Fruit fly (Drosophila melanogaster) whole organism, embryonic: ENCODE results near the gene CG8861.

ENCODE experiments used
- Antp ChIP-seq: fragments of 200-800 bp; sonication (Bioruptor generic); optimal IDR thresholded peaks from 3 replicates; lab custom pipeline; 2016; ENCODE audit warnings: missing biosample characterization, missing genetic modification characterization
- Blimp-1 ChIP-seq: fragments of 200-800 bp; sonication (Bioruptor generic); optimal IDR thresholded peaks from 3 replicates; lab custom pipeline; 2018; ENCODE audit warnings: missing biosample characterization, missing genetic modification characterization, mild to moderate bottlenecking, moderate library complexity, missing genetic modification reagents
- CG1024 ChIP-seq: fragments of 200-800 bp; sonication (Bioruptor generic); IDR thresholded peaks from 2 replicates; pipeline ENCODE4 v1.3.6; 2022; ENCODE audit warnings: missing biosample characterization, missing genetic modification characterization
- CG10543 ChIP-seq: fragments of 200-800 bp; sonication (Bioruptor generic); optimal IDR thresholded peaks from 3 replicates; lab custom pipeline; 2017; ENCODE audit warnings: missing biosample characterization, mild to moderate bottlenecking, missing genetic modification characterization, moderate library complexity
- CG11723 ChIP-seq: fragments of 200-800 bp; sonication (Bioruptor generic); optimal IDR thresholded peaks from 2 replicates; lab custom pipeline; 2017; ENCODE audit warnings: missing biosample characterization, mild to moderate bottlenecking, missing genetic modification characterization
- CG12219 ChIP-seq: fragments of 200-800 bp; sonication (Bioruptor generic); optimal IDR thresholded peaks from 3 replicates; lab custom pipeline; 2018; ENCODE audit warnings: missing biosample characterization, mild to moderate bottlenecking, missing genetic modification characterization
- CG1529 ChIP-seq: fragments of 200-800 bp; sonication (Bioruptor generic); optimal IDR thresholded peaks from 3 replicates; lab custom pipeline; 2018; ENCODE audit warnings: missing biosample characterization, missing genetic modification characterization
- CG16813 ChIP-seq: fragments of 200-800 bp; sonication (Bioruptor generic); IDR thresholded peaks from 3 replicates; pipeline ENCODE4 v1.3.6; 2022; ENCODE audit warnings: missing biosample characterization, missing genetic modification characterization; ENCODE audit not compliant: partially characterized antibody
- CG17385 ChIP-seq: fragments of 200-800 bp; sonication (Bioruptor generic); optimal IDR thresholded peaks from 3 replicates; lab custom pipeline; 2018; ENCODE audit warnings: missing biosample characterization, mild to moderate bottlenecking, missing genetic modification characterization
- CG18619 ChIP-seq: fragments of 200-800 bp; sonication (Bioruptor generic); optimal IDR thresholded peaks from 3 replicates; lab custom pipeline; 2017; ENCODE audit warnings: missing biosample characterization, mild to moderate bottlenecking, missing genetic modification characterization
- CG3726 ChIP-seq: fragments of 200-800 bp; sonication (Bioruptor generic); IDR thresholded peaks from 3 replicates; pipeline ENCODE4, ENCODE4 v1.3.6; 2022; ENCODE audit warnings: missing biosample characterization, missing genetic modification characterization
- CG4328 ChIP-seq: fragments of 200-800 bp; sonication (Bioruptor generic); optimal IDR thresholded peaks from 3 replicates; lab custom pipeline; 2017; ENCODE audit warnings: missing biosample characterization, missing genetic modification reagents, missing genetic modification characterization
- CG4730 ChIP-seq: fragments of 200-800 bp; sonication (Bioruptor generic); IDR thresholded peaks from 2 replicates; pipeline ENCODE4 v1.3.6; 2022; ENCODE audit warnings: missing biosample characterization, missing genetic modification characterization
- CG6175 ChIP-seq: fragments of 200-800 bp; sonication (Bioruptor generic); IDR thresholded peaks from 3 replicates; pipeline ENCODE4 v1.3.6; 2022; ENCODE audit warnings: missing biosample characterization, missing genetic modification characterization
- CG6254 ChIP-seq: fragments of 200-800 bp; sonication (Bioruptor generic); optimal IDR thresholded peaks from 3 replicates; lab custom pipeline; 2017; ENCODE audit warnings: mild to moderate bottlenecking, missing biosample characterization, missing genetic modification reagents, missing genetic modification characterization
- CTCF ChIP-seq: fragments of 200-800 bp; sonication (Bioruptor generic); optimal IDR thresholded peaks from 2 replicates; lab custom pipeline; 2017; ENCODE audit warnings: missing biosample characterization, mild to moderate bottlenecking, missing genetic modification characterization, moderate library complexity
- Eip74EF ChIP-seq, 2 experiments: fragments of 200-800 bp in 1 of 2; fragments of >200 bp in 1 of 2; sonication (Bioruptor generic) in 1 of 2; optimal IDR thresholded peaks; 2 replicates each; lab custom pipeline; 2017 to 2019; ENCODE audit warnings: missing biosample characterization in 2 of 2, missing genetic modification characterization in 2 of 2, mild to moderate bottlenecking in 1 of 2, moderate library complexity in 1 of 2
- Fer3 ChIP-seq: fragments of 200-800 bp; sonication (Bioruptor generic); optimal IDR thresholded peaks from 2 replicates; lab custom pipeline; 2018; ENCODE audit warnings: missing biosample characterization, mild to moderate bottlenecking, missing genetic modification characterization, moderate library complexity
- HLH3B ChIP-seq: fragments of 200-800 bp; sonication (Bioruptor generic); IDR thresholded peaks from 2 replicates; pipeline ENCODE4 v1.3.6; 2022; ENCODE audit warnings: missing biosample characterization, missing genetic modification characterization
- Hmr ChIP-seq: fragments of 200-800 bp; sonication (Bioruptor generic); optimal IDR thresholded peaks from 3 replicates; lab custom pipeline; 2017; ENCODE audit warnings: mild to moderate bottlenecking, missing biosample characterization, missing genetic modification reagents, missing genetic modification characterization
- Meics ChIP-seq: fragments of 200-800 bp; sonication (Bioruptor generic); optimal IDR thresholded peaks from 2 replicates; lab custom pipeline; 2017; ENCODE audit warnings: missing biosample characterization, mild to moderate bottlenecking, missing genetic modification characterization
- Ravus ChIP-seq: fragments of 200-800 bp; sonication (Bioruptor generic); IDR thresholded peaks from 2 replicates; pipeline ENCODE4 v1.3.6; 2022; ENCODE audit warnings: missing biosample characterization, missing genetic modification characterization
- Vsx1 ChIP-seq: fragments of 200-800 bp; sonication (Bioruptor generic); optimal IDR thresholded peaks from 2 replicates; lab custom pipeline; 2017; ENCODE audit warnings: missing biosample characterization, mild to moderate bottlenecking, missing genetic modification characterization, missing genetic modification reagents
- Xbp1 ChIP-seq: fragments of 200-800 bp; sonication (Bioruptor generic); optimal IDR thresholded peaks from 3 replicates; lab custom pipeline; 2016; ENCODE audit warnings: missing biosample characterization, mild to moderate bottlenecking, missing genetic modification characterization
- YL-1 ChIP-seq: fragments of 200-800 bp; sonication (Bioruptor generic); optimal IDR thresholded peaks from 3 replicates; lab custom pipeline; 2017; ENCODE audit warnings: missing biosample characterization, mild to moderate bottlenecking, missing genetic modification characterization
- ato ChIP-seq: fragments of 200-800 bp; sonication (Bioruptor generic); IDR thresholded peaks from 2 replicates; pipeline ENCODE4 v1.3.6; 2022; ENCODE audit warnings: missing biosample characterization, missing genetic modification characterization; ENCODE audit not compliant: partially characterized antibody
- bsh ChIP-seq, 2 experiments: fragments of 200-800 bp; sonication (Bioruptor generic); optimal IDR thresholded peaks; 2 replicates each; lab custom pipeline; 2017 to 2018; ENCODE audit warnings: mild to moderate bottlenecking in 2 of 2, missing biosample characterization in 2 of 2, missing genetic modification characterization in 2 of 2, moderate library complexity in 1 of 2
- cg ChIP-seq: fragments of 200-800 bp; sonication (Bioruptor generic); optimal IDR thresholded peaks from 3 replicates; lab custom pipeline; 2019; ENCODE audit warnings: missing biosample characterization, mild to moderate bottlenecking, missing genetic modification characterization, moderate library complexity
- chn ChIP-seq: fragments of 200-800 bp; sonication (Bioruptor generic); optimal IDR thresholded peaks from 2 replicates; lab custom pipeline; 2016; ENCODE audit warnings: missing biosample characterization, missing genetic modification characterization
- dan ChIP-seq: fragments of 200-800 bp; sonication (Bioruptor generic); IDR thresholded peaks from 2 replicates; pipeline ENCODE4 v1.3.6; 2022; ENCODE audit warnings: missing biosample characterization, missing genetic modification characterization
- en ChIP-seq: fragments of 200-800 bp; sonication (Bioruptor generic); optimal IDR thresholded peaks from 2 replicates; lab custom pipeline; 2016; ENCODE audit warnings: missing biosample characterization, missing genetic modification characterization
- fd64A ChIP-seq: fragments of 200-800 bp; sonication (Bioruptor generic); optimal IDR thresholded peaks from 3 replicates; lab custom pipeline; 2018; ENCODE audit warnings: missing biosample characterization, mild to moderate bottlenecking, missing genetic modification characterization
- gcm2 ChIP-seq: fragments of 200-800 bp; sonication (Bioruptor generic); optimal IDR thresholded peaks from 2 replicates; lab custom pipeline; 2016; ENCODE audit warnings: missing biosample characterization, missing genetic modification characterization
- grau ChIP-seq: fragments of 200-800 bp; optimal IDR thresholded peaks from 3 replicates; lab custom pipeline; 2019; ENCODE audit warnings: missing biosample characterization, mild to moderate bottlenecking, missing genetic modification characterization, moderate library complexity
- jigr1 ChIP-seq: fragments of 200-800 bp; sonication (Bioruptor generic); IDR thresholded peaks from 3 replicates; pipeline ENCODE4 v1.3.6; 2022; ENCODE audit warnings: missing biosample characterization, missing genetic modification characterization
- lov ChIP-seq, 2 experiments: fragments of 200-800 bp in 1 of 2; fragments of >200 bp in 1 of 2; sonication (Bioruptor generic) in 1 of 2; IDR thresholded peaks in 1 of 2; optimal IDR thresholded peaks in 1 of 2; 2 replicates in 1 of 2; 3 replicates in 1 of 2; pipeline versions ENCODE4 v1.3.6 to Lab custom; 2017 to 2022; ENCODE audit warnings: missing biosample characterization in 1 of 2, missing genetic modification characterization in 1 of 2
- oc ChIP-seq: fragments of 200-800 bp; sonication (Bioruptor generic); optimal IDR thresholded peaks from 2 replicates; lab custom pipeline; 2018; ENCODE audit warnings: missing biosample characterization, mild to moderate bottlenecking, missing genetic modification characterization, moderate library complexity
- otp ChIP-seq: fragments of 200-800 bp; sonication (Bioruptor generic); IDR thresholded peaks from 3 replicates; pipeline ENCODE4, ENCODE4 v1.3.6; 2022; ENCODE audit warnings: missing biosample characterization, missing genetic modification characterization
- prd ChIP-seq, 3 experiments: fragments of >200 bp in 2 of 3; fragments of 200-800 bp in 1 of 3; sonication (Bioruptor generic) in 1 of 3; optimal IDR thresholded peaks in 2 of 3; IDR thresholded peaks in 1 of 3; 2 replicates in 2 of 3; 3 replicates in 1 of 3; pipeline versions ENCODE4 v1.3.6 to Lab custom; 2017 to 2022; ENCODE audit warnings: missing biosample characterization in 1 of 3, missing genetic modification characterization in 1 of 3
- pros ChIP-seq: fragments of 200-800 bp; sonication (Bioruptor generic); optimal IDR thresholded peaks from 3 replicates; lab custom pipeline; 2019; ENCODE audit warnings: missing biosample characterization, mild to moderate bottlenecking, missing genetic modification characterization, moderate library complexity
- pzg ChIP-seq: fragments of 200-800 bp; sonication (Bioruptor generic); optimal IDR thresholded peaks from 3 replicates; lab custom pipeline; 2018; ENCODE audit warnings: missing biosample characterization, mild to moderate bottlenecking, missing genetic modification characterization, moderate library complexity
- slou ChIP-seq: fragments of 200-800 bp; sonication (Bioruptor generic); optimal IDR thresholded peaks from 3 replicates; lab custom pipeline; 2016; ENCODE audit warnings: missing biosample characterization, missing genetic modification characterization
- tx ChIP-seq: fragments of 200-800 bp; sonication (Bioruptor generic); optimal IDR thresholded peaks from 2 replicates; lab custom pipeline; 2016; ENCODE audit warnings: missing biosample characterization, missing genetic modification characterization
- unc-4 ChIP-seq: fragments of 200-800 bp; sonication (Bioruptor generic); IDR thresholded peaks from 2 replicates; pipeline ENCODE4 v1.3.6; 2022; ENCODE audit warnings: missing biosample characterization, missing genetic modification characterization; ENCODE audit not compliant: partially characterized antibody
- unpg ChIP-seq: fragments of 200-800 bp; sonication (Bioruptor generic); optimal IDR thresholded peaks from 3 replicates; lab custom pipeline; 2018; ENCODE audit warnings: missing biosample characterization, mild to moderate bottlenecking, missing genetic modification characterization, moderate library complexity
- wek ChIP-seq: fragments of 200-800 bp; sonication (Bioruptor generic); optimal IDR thresholded peaks from 3 replicates; lab custom pipeline; 2018; ENCODE audit warnings: missing biosample characterization, mild to moderate bottlenecking, missing genetic modification characterization, moderate library complexity
- zfh2 ChIP-seq: fragments of 200-800 bp; sonication (Bioruptor generic); optimal IDR thresholded peaks from 2 replicates; lab custom pipeline; 2016; ENCODE audit warnings: missing biosample characterization, missing genetic modification characterization

CG8861 gene

dm6 chr3R:9341189-9342012 is 13.1 kb upstream of the CG8861 start (continued):
- peak; percentile 20 for TF ChIP-seq CTCF
- TF ChIP-seq CG1024 (GFP tag; lab: Robert Waterston, UW): no peak
- TF ChIP-seq CG6254 (GFP tag; lab: Kevin White, UChicago): peak; percentile 56
- TF ChIP-seq Antp (GFP tag; lab: Kevin White, UChicago): peak; percentile 65
- no peak for TF ChIP-seq jigr1 (GFP tag; lab: Robert Waterston, UW)
- peak; percentile 86 for TF ChIP-seq Hmr (GFP tag; lab: Kevin White, UChicago)
- peak; percentile 74 for TF ChIP-seq CG17385 (GFP tag; lab: Kevin White, UChicago)
- TF ChIP-seq CG3726: no peak
- peak; percentile 93 for TF ChIP-seq CG16813 (GFP tag; lab: Robert Waterston, UW)
- TF ChIP-seq gcm2: peak; percentile 7
- peak; percentile 48; the same call in 1 of the 3 replicates for TF ChIP-seq otp (GFP tag; lab: Robert Waterston, UW)
- peak; percentile 29 for TF ChIP-seq oc
- peak in 1 of 2 experiments; percentile 68 for TF ChIP-seq bsh (GFP tag; optimal IDR thresholded peaks at IDR 0.05; lab: Kevin White, UChicago)
- TF ChIP-seq CG11723 (GFP tag; lab: Kevin White, UChicago): peak; percentile 71
- TF ChIP-seq zfh2: peak; percentile 66
- peak; percentile 20 for TF ChIP-seq tx (GFP tag; lab: Kevin White, UChicago)
- TF ChIP-seq Fer3 (tag; lab: Kevin White, UChicago): peak; percentile 80
- peak; percentile 9 for TF ChIP-seq wek (GFP tag; lab: Kevin White, UChicago)
- TF ChIP-seq YL-1 (GFP tag; lab: Kevin White, UChicago): no peak
- no peak for TF ChIP-seq en
- TF ChIP-seq cg (GFP tag; lab: Kevin White, UChicago): peak; percentile 17
- TF ChIP-seq CG6175 (GFP tag; lab: Robert Waterston, UW): no peak
- TF ChIP-seq prd (optimal IDR thresholded peaks at IDR 0.05; lab: Kevin White, UChicago): no peak
- peak; percentile 75 for TF ChIP-seq prd (GFP tag; IDR thresholded peaks at IDR 0.05; lab: Robert Waterston, UW)
- peak; percentile 75 for TF ChIP-seq pros
- peak; percentile 27 for TF ChIP-seq pzg (GFP tag; lab: Kevin White, UChicago)
- TF ChIP-seq unc-4: peak; percentile 97
- peak; percentile 70 for TF ChIP-seq CG1529 (GFP tag; lab: Kevin White, UChicago)
- TF ChIP-seq CG10543 (GFP tag; lab: Kevin White, UChicago): peak; percentile 97
- peak; percentile 62 for TF ChIP-seq CG12219 (GFP tag; lab: Kevin White, UChicago)
- TF ChIP-seq grau (tag; lab: Kevin White, UChicago): peak; percentile 90
- TF ChIP-seq lov (optimal IDR thresholded peaks at IDR 0.05; lab: Kevin White, UChicago): no peak
- peak; percentile 61; the same call in 1 of the 3 replicates for TF ChIP-seq lov (GFP tag; IDR thresholded peaks at IDR 0.05; lab: Robert Waterston, UW)
- TF ChIP-seq Blimp-1 (GFP tag; lab: Kevin White, UChicago): peak; percentile 61
- TF ChIP-seq Vsx1 (GFP tag; lab: Kevin White, UChicago): peak; percentile 72
- no peak for TF ChIP-seq dan (GFP tag; lab: Robert Waterston, UW)
- TF ChIP-seq unpg: peak; percentile 71
- TF ChIP-seq CG4328 (GFP tag; lab: Kevin White, UChicago): peak; percentile 83
- TF ChIP-seq Ravus: no peak
- TF ChIP-seq fd64A (GFP tag; lab: Kevin White, UChicago): peak; percentile 12
- TF ChIP-seq Eip74EF (GFP tag; optimal IDR thresholded peaks at IDR 0.05; lab: Kevin White, UChicago): peak in 1 of 2 experiments; percentile 43
- 0 out of 2 replicates have a peak, but pooled peaks have one; percentile 18 for TF ChIP-seq ato (GFP tag; lab: Robert Waterston, UW)
- TF ChIP-seq Meics (GFP tag; lab: Kevin White, UChicago): peak; percentile 90
- TF ChIP-seq slou (GFP tag; lab: Kevin White, UChicago): peak; percentile 44
- peak; percentile 56; the same call in 1 of the 2 replicates for TF ChIP-seq HLH3B (GFP tag; lab: Robert Waterston, UW)
- peak; percentile 74 for TF ChIP-seq Xbp1 (GFP tag; lab: Kevin White, UChicago)
- peak; percentile 56 for TF ChIP-seq chn
- TF ChIP-seq CG18619: peak; percentile 76
- TF ChIP-seq CG4730 (GFP tag; lab: Robert Waterston, UW): 0 out of 2 replicates have a peak, but pooled peaks have one; percentile 47
